2 worm cellular contexts compared by ENCODE assay signal in the genomic region with DNA sequence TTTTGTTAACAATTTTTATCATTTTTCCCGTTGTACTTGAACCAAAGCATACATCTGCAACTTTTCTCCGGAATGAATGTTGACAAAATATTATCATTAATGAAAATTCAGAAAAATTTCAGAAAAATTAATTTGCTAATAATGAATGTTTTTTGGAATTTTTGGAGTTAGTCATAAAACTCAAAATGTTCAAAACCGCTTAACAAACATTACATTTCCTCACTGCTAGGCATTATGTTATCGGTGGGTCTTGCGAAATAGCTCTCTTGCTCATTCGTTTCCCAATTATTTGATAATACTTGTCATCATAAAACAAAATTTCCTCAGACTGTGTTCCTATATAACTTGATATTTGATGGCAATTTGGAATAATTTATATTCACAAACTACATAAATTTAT.
A peak's percentile ranks its signal among the peaks of the same experiment; 100 is the strongest.
TF ChIP-seq lines count a peak whose summit lies in the region.

A gene (plus strand): TSS at position 301 of the 400 bp plus-strand sequence.

TF ChIP-seq in whole organism, L4 larva, 104 proteins besides CTCF, POLR2A, EP300 and RAD21:
- TF ChIP-seq pqm-1 (tag; optimal IDR thresholded peaks at IDR 0.05; lab: Kevin White, UChicago) (peak; percentile 20), tag-97 (GFP tag; IDR thresholded peaks at IDR 0.05; lab: Robert Waterston, UW) (no peak), php-3 (GFP tag; IDR thresholded peaks at IDR 0.05; lab: Robert Waterston, UW) (0 out of 2 replicates have a peak, but pooled peaks have one; percentile 17)

TF ChIP-seq in whole organism, young adult, 124 proteins besides CTCF, POLR2A, EP300 and RAD21:
- TF ChIP-seq B0336.3 (GFP tag; IDR thresholded peaks at IDR 0.05; lab: Robert Waterston, UW): no peak
- no peak for TF ChIP-seq cebp-1 (GFP tag; IDR thresholded peaks at IDR 0.05; lab: Robert Waterston, UW)
- TF ChIP-seq cebp-1 (tag; optimal IDR thresholded peaks at IDR 0.05; lab: Kevin White, UChicago): peak; percentile 81
